Worm (Caenorhabditis elegans) whole organism, L2 larva: Measurements from ENCODE around the gene itm-2.

Experiments used
- aly-2 ChIP-seq: fragments of 150-350 bp; optimal IDR thresholded peaks from 2 replicates; lab custom pipeline; 2014; ENCODE audit warnings: missing biosample characterization, missing genetic modification characterization
- ama-1 ChIP-seq: fragments of 150-350 bp; optimal IDR thresholded peaks from 2 replicates; lab custom pipeline; 2018; ENCODE audit warnings: inconsistent platforms
- ceh-82 ChIP-seq: fragments of 150-350 bp; optimal IDR thresholded peaks from 2 replicates; lab custom pipeline; 2014; ENCODE audit warnings: missing biosample characterization, missing genetic modification characterization
- crh-2 ChIP-seq: sonication (generic microtip); optimal IDR thresholded peaks from 2 replicates; lab custom pipeline; 2017; ENCODE audit warnings: missing biosample characterization, missing genetic modification characterization
- nhr-10 ChIP-seq: sonication (generic microtip); optimal IDR thresholded peaks from 2 replicates; lab custom pipeline; 2017; ENCODE audit warnings: missing biosample characterization, missing genetic modification characterization
- nhr-12 ChIP-seq: fragments of 150-350 bp; optimal IDR thresholded peaks from 2 replicates; lab custom pipeline; 2014; ENCODE audit warnings: missing biosample characterization, missing genetic modification characterization
- nhr-6 ChIP-seq: fragments of 150-350 bp; optimal IDR thresholded peaks from 2 replicates; lab custom pipeline; 2014; ENCODE audit warnings: missing biosample characterization, missing genetic modification characterization
- unc-39 ChIP-seq: fragments of 150-350 bp; optimal IDR thresholded peaks from 2 replicates; lab custom pipeline; 2014; ENCODE audit warnings: missing biosample characterization, missing genetic modification characterization

DNA sequence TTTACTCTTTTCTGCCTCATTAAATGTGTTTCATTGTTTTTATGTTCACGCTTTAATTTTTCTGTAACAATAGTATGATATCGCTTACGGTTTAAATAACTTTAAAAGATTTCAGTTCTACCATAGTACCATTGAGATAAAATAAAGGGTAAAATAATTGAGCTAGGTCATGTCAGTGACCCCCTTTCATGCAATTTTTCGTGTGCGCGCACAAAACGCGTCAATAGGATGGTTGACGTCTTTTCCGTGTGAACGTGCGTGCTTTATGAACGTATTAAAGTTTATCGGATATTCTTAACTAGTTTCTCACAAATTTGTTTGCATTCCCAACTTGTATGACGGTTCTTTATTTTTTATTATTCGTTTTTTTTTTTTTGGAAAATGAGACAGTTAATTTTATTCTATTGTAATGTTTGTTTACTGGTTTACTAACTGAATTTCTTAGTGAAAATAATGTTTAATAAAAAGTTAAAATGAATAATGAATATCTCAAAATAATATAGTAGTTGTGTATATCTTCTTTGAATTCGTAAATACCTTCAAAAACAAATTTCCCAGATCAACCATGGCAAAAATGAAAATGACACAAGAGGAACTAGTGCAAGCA is 41.1 kb downstream of the itm-2 start, which contains the start of gene C25F6.1:
- no peak for TF ChIP-seq crh-2
- no peak for TF ChIP-seq ama-1
- TF ChIP-seq unc-39, result no peak
- TF ChIP-seq nhr-12, result no peak
- no peak for TF ChIP-seq ceh-82
- TF ChIP-seq nhr-6, result no peak
- TF ChIP-seq aly-2 (tag; lab: Kevin White, UChicago), result no peak
- TF ChIP-seq nhr-10 (tag; lab: Kevin White, UChicago), result no peak
